Worm (Caenorhabditis elegans): Measurements from ENCODE around the gene daf-18.

The daf-18 gene

DNA sequence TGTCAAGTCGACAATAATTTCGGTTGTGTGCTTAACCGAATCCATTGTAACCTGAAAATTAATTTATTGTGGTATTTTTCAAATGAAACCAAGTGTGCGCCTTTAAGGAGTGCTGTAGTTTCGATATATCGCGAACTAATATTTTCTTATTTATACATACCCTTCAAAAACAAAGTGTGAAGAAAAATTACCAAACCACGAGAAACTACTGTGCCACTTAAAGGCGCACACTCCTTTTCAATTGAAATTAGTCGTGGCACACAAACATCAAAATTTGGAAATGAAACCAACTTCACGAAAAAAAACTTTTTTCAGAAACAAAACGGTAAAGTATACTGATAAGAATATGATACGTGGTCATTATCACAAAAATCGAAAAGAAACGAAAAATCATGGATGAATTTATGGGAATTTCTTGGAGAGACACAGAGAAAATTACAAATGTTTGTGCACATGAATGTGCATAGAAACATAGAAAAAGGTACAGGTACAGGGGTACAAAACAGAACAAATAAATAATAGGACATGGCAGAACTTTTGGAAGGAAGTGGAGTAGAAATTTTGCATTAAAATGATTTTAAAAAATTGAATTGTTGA, 41.7 kb downstream of the daf-18 start, which contains the start of gene spl-1:
Gene spl-1 (minus strand): TSS at position 51 of the 597 bp plus-strand sequence.
- TF ChIP-seq pqm-1 (tag; optimal IDR thresholded peaks at IDR 0.05): peak; percentile 85
- peak; percentile 65 for TF ChIP-seq pha-4 (tag; optimal IDR thresholded peaks at IDR 0.05)
- TF ChIP-seq elt-2 (tag; optimal IDR thresholded peaks at IDR 0.05): peak; percentile 79
- no peak for TF ChIP-seq nhr-43 (tag; optimal IDR thresholded peaks at IDR 0.05; ENCODE audit: poor library complexity, severe bottlenecking)

DNA sequence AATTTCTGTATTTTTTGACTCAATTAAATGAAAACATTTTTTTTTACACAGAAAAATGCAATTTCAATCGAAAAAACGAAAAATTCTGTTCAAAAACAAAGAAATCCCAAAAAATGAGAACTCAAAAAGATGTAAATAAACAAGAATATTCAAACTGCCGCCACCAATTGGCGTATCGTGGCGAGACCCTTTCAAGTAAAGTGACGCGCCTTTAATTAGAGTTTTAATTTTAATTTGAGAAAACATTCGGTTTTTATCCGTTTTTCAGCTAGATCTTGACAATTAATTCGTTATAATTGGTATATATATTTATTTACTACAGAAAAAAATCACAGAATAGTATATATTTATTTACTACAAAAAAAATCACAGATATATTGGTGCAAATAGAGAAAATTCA, 45.4 kb downstream of the daf-18 start:
- TF ChIP-seq ceh-82 (tag; optimal IDR thresholded peaks at IDR 0.05): no peak
- no peak for TF ChIP-seq ceh-16 (tag; optimal IDR thresholded peaks at IDR 0.05)
- no peak for TF ChIP-seq elt-2 (tag; optimal IDR thresholded peaks at IDR 0.05)
- no peak for TF ChIP-seq tbx-2 (tag; optimal IDR thresholded peaks at IDR 0.05)
- TF ChIP-seq egl-27 (tag; optimal IDR thresholded peaks at IDR 0.05): no peak
- TF ChIP-seq nhr-28 (tag; optimal IDR thresholded peaks at IDR 0.05): no peak

DNA sequence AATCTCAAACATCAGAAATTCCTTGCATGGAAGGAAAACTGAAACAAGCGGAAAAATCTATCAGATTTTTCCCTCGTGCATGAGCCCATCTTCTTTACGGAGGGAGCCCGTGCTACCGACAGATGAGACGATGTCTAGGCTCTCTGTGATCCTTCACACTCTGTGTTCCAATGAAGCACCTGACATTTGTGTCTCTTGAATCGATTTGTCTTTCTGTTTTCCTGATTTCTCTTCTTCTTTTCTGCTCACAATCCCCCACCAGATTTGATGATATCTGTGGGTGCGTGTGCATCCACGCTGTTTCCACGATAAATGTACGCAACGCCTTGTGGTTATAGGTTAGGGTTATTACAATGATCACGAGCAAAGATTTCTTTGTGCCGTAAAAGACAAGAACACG, 46.1 kb downstream of the daf-18 start:
- TF ChIP-seq sea-2 (GFP tag; optimal IDR thresholded peaks at IDR 0.05): no peak
- TF ChIP-seq unc-39 (tag; optimal IDR thresholded peaks at IDR 0.05): no peak
- no peak for TF ChIP-seq nfya-1 (tag; optimal IDR thresholded peaks at IDR 0.05; ENCODE audit: insufficient read depth)
- no peak for TF ChIP-seq nhr-23 (tag; optimal IDR thresholded peaks at IDR 0.05)
- TF ChIP-seq tbx-2 (tag; optimal IDR thresholded peaks at IDR 0.05): no peak
- TF ChIP-seq ceh-9 (tag; optimal IDR thresholded peaks at IDR 0.05): no peak
- no peak for TF ChIP-seq fkh-10 (GFP tag; optimal IDR thresholded peaks at IDR 0.05)
- no peak for TF ChIP-seq elt-2 (tag; optimal IDR thresholded peaks at IDR 0.05)

DNA sequence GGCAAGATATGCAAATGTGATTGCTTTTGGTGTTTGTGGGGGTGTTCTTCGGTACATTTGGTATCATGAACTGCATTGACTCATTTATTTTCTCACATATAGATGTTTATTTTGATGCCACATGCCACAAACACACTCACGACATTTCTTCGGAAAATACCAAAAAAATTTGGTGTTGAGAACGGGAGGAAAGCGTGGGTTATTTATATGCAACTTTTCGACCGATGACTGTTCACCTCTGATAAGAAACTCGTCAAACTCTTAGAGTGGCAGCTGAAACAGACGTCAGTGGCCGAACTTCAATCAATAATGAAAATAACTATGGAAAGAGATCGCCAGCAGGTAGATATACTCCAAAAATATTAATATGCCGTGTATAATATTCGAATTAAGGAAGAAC, 46.6 kb downstream of the daf-18 start:
- TF ChIP-seq ama-1 (optimal IDR thresholded peaks at IDR 0.05) (no peak), fkh-2 (tag; optimal IDR thresholded peaks at IDR 0.05) (no peak), pqm-1 (tag; optimal IDR thresholded peaks at IDR 0.05) (peak; percentile 18), elt-2 (tag; optimal IDR thresholded peaks at IDR 0.05) (peak; percentile 43), egl-5 (tag; optimal IDR thresholded peaks at IDR 0.05) (peak; percentile 17), zag-1 (tag; optimal IDR thresholded peaks at IDR 0.05) (no peak), pha-4 (tag; optimal IDR thresholded peaks at IDR 0.05) (peak; percentile 9), skn-1 (tag; optimal IDR thresholded peaks at IDR 0.05) (no peak), elt-1 (tag; optimal IDR thresholded peaks at IDR 0.05) (no peak)

DNA sequence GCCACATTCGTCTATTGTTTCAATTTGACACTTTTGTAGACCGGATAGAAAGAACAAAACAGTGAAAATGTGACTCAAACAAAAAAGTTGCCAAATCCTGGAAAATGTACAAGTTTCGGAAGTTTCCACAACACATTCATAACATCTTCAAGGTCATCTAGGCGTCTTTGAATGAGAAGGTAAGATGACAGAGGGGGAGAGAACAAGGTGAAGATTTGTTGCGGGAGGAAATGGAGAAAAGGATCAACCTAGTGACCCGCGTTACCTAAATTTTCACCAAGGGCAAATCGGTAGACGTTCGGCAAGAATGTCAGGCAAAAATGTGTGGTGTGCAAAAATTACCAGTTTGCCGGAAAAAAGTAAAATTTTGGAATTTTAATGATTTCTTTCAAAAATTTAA, 47.2 kb downstream of the daf-18 start:
- TF ChIP-seq pha-4 (tag; optimal IDR thresholded peaks at IDR 0.05) (no peak), nhr-25 (tag; optimal IDR thresholded peaks at IDR 0.05) (peak; percentile 51)

DNA sequence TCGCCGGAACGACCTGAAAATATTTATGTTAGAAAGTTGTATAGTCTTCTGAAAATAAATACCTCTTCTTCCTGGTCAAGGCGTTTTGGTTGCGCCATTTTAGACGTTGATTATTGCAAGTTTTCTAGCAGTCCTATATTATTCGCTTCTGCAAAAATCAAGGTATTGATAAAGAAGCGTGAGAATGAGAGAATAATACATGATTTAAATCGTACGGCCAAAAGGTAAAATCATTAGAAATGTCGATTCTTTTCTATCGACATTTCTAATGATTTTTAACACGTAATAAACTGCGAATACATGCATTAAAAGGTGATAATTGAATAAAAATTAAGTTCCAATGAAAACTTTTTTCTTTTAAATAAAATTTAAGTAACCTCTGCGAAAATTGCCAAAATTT, 49.1 kb downstream of the daf-18 start, which contains the start of gene fln-1:
Gene fln-1 (minus strand): TSS at position 101 of the 400 bp plus-strand sequence.
- no peak for TF ChIP-seq unc-62 (GFP tag; optimal IDR thresholded peaks at IDR 0.05)
- TF ChIP-seq lsy-12 (tag; optimal IDR thresholded peaks at IDR 0.05): no peak
- no peak for TF ChIP-seq eor-1 (tag; optimal IDR thresholded peaks at IDR 0.05)
- no peak for TF ChIP-seq fos-1 (tag; optimal IDR thresholded peaks at IDR 0.05)
- no peak for TF ChIP-seq ama-1 (optimal IDR thresholded peaks at IDR 0.05)
- TF ChIP-seq hmg-11 (tag; optimal IDR thresholded peaks at IDR 0.05): no peak

DNA sequence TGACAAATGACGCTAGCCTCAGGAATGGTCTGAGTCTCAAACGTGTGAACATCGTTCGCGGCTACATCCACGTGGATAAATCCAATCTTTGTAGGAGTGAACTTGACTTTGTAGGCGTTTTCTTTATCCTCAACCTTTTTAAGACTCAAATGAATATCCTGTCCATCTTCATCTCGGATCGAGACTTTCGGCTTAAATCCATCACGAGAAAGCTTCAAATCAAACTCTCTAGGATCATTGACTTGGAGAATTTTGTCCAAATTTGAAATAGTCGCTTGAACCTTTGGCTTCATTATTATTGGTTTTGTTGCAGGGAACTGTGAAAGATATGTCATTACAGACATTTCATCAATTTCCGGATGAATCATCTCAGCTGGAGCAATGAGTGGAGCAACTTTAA, 51.0 kb downstream of the daf-18 start:
- TF ChIP-seq lin-15B (tag; optimal IDR thresholded peaks at IDR 0.05) (no peak), nhr-23 (tag; optimal IDR thresholded peaks at IDR 0.05) (no peak), nhr-28 (tag; optimal IDR thresholded peaks at IDR 0.05) (no peak), nfya-1 (tag; optimal IDR thresholded peaks at IDR 0.05; ENCODE audit: insufficient read depth) (no peak), nhr-11 (tag; optimal IDR thresholded peaks at IDR 0.05) (no peak), ztf-4 (tag; optimal IDR thresholded peaks at IDR 0.05) (no peak), nhr-67 (tag; optimal IDR thresholded peaks at IDR 0.05) (no peak), lsy-12 (tag; optimal IDR thresholded peaks at IDR 0.05) (no peak), mdl-1 (tag; optimal IDR thresholded peaks at IDR 0.05) (no peak), mml-1 (tag; optimal IDR thresholded peaks at IDR 0.05) (no peak), jun-1 (tag; optimal IDR thresholded peaks at IDR 0.05) (no peak), nhr-25 (tag; optimal IDR thresholded peaks at IDR 0.05) (no peak), zag-1 (tag; optimal IDR thresholded peaks at IDR 0.05) (no peak)
